Worm (Caenorhabditis elegans) whole organism, mixed stage, embryonic: ENCODE data around the gene flh-1.
"Not testable (repeated sequence)": the region's sequence is repeated elsewhere in the genome, so short reads cannot be mapped to it uniquely, and the experiment has no call there.

Experiments used
- elt-3 ChIP-seq: fragments of 150-350 bp; optimal IDR thresholded peaks from 2 replicates; lab custom pipeline; 2014; ENCODE audit warnings: missing biosample characterization, missing genetic modification characterization
- nhr-28 ChIP-seq: fragments of 150-350 bp; optimal IDR thresholded peaks from 2 replicates; lab custom pipeline; 2014; ENCODE audit warnings: missing biosample characterization, missing genetic modification characterization
- tbx-8 ChIP-seq: fragments of 200-800 bp; sonication (Bioruptor generic); optimal IDR thresholded peaks from 2 replicates; lab custom pipeline; 2018; ENCODE audit warnings: mild to moderate bottlenecking, missing genetic modification characterization, moderate library complexity, missing compliant biosample characterization
- unc-39 ChIP-seq: fragments of 150-350 bp; optimal IDR thresholded peaks from 2 replicates; lab custom pipeline; 2014; ENCODE audit warnings: missing biosample characterization, missing genetic modification characterization

DNA sequence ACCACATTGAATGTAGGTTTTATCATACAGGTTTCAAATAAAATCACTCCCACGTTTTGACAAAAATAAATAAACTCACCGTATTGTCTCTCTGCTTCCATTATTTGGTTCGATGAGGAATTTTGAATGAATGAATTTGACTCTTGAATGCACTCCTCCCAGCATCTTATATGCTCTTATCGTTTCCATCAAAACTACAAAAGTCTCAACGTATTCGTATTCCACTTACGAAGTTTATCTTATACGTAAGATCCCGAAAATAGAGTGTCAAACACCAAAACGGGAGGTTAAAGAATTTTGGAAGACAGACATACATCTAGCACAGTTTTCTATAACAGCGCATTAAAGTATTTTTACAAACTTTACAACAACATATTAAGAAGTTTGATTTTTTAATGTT lies 29.8 kb upstream of the flh-1 start, which contains the start of gene nhr-264:
- TF ChIP-seq unc-39 (tag; lab: Kevin White, UChicago); tbx-8 (GFP tag; lab: Kevin White, UChicago); elt-3 (tag; lab: Kevin White, UChicago); nhr-28: not testable (repeated sequence)
